Worm (Caenorhabditis elegans): ENCODE measurements around the gene F20G2.5.

DNA sequence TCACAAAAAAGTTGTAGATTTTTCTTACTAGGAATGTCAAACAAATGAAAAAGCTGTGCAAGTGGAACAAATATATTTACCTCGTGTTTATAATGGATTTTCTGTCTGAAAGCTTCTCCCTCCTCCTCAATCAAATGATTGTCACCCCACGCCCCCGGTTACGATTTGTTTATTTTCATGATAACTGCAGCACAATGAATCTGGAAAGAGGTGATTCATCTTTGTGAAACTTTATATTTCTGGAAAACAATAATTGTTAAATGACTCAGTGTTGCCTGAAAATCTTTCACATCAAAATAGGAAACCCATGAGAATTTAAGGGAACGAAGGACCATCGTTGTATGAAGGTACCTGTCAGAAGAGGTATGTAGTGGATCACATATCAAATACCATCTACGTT, 22.7 kb upstream of the F20G2.5 start, which contains the start of gene F35E12.10:
- TF ChIP-seq pha-4 (tag; optimal IDR thresholded peaks at IDR 0.05) = no peak
- no peak for TF ChIP-seq skn-1 (tag; optimal IDR thresholded peaks at IDR 0.05)
- TF ChIP-seq unc-39 (tag; optimal IDR thresholded peaks at IDR 0.05) = no peak
- no peak for TF ChIP-seq egl-27 (tag; optimal IDR thresholded peaks at IDR 0.05)
- no peak for TF ChIP-seq nhr-76 (tag; optimal IDR thresholded peaks at IDR 0.05)
- no peak for TF ChIP-seq nhr-12 (tag; optimal IDR thresholded peaks at IDR 0.05)

Data from whole organism, L3 larva.